Fruit fly (Drosophila melanogaster) S2 (cell line): ENCODE results near the gene Gug.

ENCODE experiments used
- CG8478 ChIP-seq: fragments of >200 bp; optimal IDR thresholded peaks from 2 replicates; lab custom pipeline; 2018
- CTCF ChIP-seq, 2 experiments: fragments of >200 bp; optimal IDR thresholded peaks; 2 replicates each; lab custom pipeline; 2018

The Gug gene

dm6 chr3L:8519232-8519631, 69.5 kb downstream of the Gug start:
- no peak for TF ChIP-seq CG8478 (lab: Kevin White, UChicago)
- TF ChIP-seq CTCF (optimal IDR thresholded peaks at IDR 0.05; lab: Kevin White, UChicago) = no peak

- TF ChIP-seq CG8478 (lab: Kevin White, UChicago) (no peak), CTCF (optimal IDR thresholded peaks at IDR 0.05; lab: Kevin White, UChicago) (no peak)
Measured at dm6 chr3L:8520252-8520651, 70.5 kb downstream of the Gug start, which contains the start of gene se. Gene se (plus strand): TSS chr3L:8520552.
